Worm (Caenorhabditis elegans) whole organism, early embryonic: ENCODE data around the gene ari-1.4.

Experiments used
- F13C5.2 ChIP-seq: sonication (generic microtip); optimal IDR thresholded peaks from 2 replicates; lab custom pipeline; 2017; ENCODE audit warnings: mild to moderate bottlenecking, missing genetic modification characterization, inconsistent platforms, missing compliant biosample characterization
- ama-1 ChIP-seq: fragments of 150-350 bp; optimal IDR thresholded peaks from 2 replicates; lab custom pipeline; 2014
- ets-7 ChIP-seq: sonication (generic microtip); optimal IDR thresholded peaks from 2 replicates; lab custom pipeline; 2016; ENCODE audit warnings: missing genotype, missing genetic modification characterization, missing compliant biosample characterization
- flt-1 ChIP-seq: fragments of 200-800 bp; sonication (Bioruptor generic); IDR thresholded peaks from 2 replicates; pipeline ENCODE4 v1.3.6; 2022; ENCODE audit warnings: missing genetic modification characterization, missing compliant biosample characterization
- hmbx-1 ChIP-seq: sonication (generic microtip); optimal IDR thresholded peaks from 2 replicates; lab custom pipeline; 2016; ENCODE audit warnings: mild to moderate bottlenecking, missing genetic modification characterization, missing compliant biosample characterization
- tbx-37 ChIP-seq: fragments of 200-800 bp; sonication (Bioruptor generic); conservative IDR thresholded peaks from 2 replicates; pipeline ENCODE4 v1.3.6; 2022; ENCODE audit warnings: missing genetic modification reagents, missing genetic modification characterization, missing compliant biosample characterization

DNA sequence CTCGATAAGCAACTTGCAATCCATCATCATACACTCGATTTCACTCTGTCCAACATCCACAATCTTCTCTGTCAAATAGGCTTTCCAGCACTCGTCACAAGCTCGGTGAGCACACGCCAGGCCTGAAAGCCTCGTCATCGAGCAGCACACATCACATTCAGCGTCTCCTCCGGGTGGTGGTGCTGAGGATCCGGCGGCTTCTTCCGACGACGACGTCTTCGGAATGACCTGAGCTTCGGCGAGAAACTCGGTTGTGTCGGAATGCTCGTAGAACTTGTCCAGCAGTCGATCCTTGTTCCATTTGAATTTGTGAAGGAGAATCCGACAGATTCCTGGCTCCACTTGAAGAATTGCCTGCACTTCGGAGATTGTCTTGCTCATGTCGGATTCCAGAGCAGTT, 1.0 kb downstream of the ari-1.4 start:
- no peak for TF ChIP-seq hmbx-1 (tag; lab: Kevin White, UChicago)
- TF ChIP-seq F13C5.2 (tag; lab: Kevin White, UChicago): no peak
- no peak for TF ChIP-seq flt-1 (GFP tag; lab: Robert Waterston, UW)
- no peak for TF ChIP-seq tbx-37 (GFP tag; lab: Robert Waterston, UW)
- TF ChIP-seq ama-1: no peak
- no peak for TF ChIP-seq ets-7
